Fruit fly (Drosophila melanogaster): Measurements from ENCODE around the gene IntS12.
A peak's percentile ranks its signal among the peaks of the same experiment; 100 is the strongest.

The IntS12 gene

DNA sequence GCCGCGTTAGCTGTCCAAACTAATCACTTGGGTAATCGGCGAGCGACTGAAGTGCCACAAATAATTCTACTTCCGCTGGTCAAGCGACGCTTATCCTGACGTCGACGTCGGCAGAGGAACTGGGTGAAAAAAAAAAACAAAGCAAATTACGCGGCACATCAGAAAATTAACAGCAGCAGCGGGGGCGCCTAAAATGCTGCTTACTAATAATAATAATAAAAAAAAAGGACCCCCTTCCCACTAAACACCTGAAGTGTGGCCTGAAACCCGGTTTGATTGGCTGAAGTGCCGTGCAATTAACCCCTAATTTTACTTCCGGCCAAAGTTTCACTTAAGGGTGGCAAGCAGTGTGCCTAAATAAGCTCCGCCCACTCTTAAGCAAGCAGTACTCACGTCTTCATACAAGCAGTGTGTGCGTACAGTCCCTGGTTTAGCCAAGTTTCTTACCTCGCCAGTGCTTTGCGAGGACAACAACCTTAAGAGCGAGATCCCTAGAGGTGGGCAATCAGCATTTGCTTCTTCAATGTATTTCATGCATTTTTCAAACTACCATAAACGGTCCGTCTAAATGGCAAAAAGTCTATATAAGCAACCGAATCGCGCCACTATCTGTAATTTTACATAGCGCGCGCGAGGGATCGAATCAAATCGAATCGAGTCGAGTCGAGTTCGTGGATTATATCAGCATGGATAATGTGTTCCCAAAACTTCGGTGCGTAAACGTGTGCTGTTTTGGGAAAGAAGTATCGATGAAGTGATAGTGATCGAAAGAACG lies 18.1 kb downstream of the IntS12 start, which contains the start of the genes ro and T48:
ro (minus strand) TSS at position 51 of the 775 bp plus-strand sequence.
T48 (plus strand) TSS at position 614 of the 775 bp plus-strand sequence.
- no peak for TF ChIP-seq noc (tag; optimal IDR thresholded peaks at IDR 0.05)

DNA sequence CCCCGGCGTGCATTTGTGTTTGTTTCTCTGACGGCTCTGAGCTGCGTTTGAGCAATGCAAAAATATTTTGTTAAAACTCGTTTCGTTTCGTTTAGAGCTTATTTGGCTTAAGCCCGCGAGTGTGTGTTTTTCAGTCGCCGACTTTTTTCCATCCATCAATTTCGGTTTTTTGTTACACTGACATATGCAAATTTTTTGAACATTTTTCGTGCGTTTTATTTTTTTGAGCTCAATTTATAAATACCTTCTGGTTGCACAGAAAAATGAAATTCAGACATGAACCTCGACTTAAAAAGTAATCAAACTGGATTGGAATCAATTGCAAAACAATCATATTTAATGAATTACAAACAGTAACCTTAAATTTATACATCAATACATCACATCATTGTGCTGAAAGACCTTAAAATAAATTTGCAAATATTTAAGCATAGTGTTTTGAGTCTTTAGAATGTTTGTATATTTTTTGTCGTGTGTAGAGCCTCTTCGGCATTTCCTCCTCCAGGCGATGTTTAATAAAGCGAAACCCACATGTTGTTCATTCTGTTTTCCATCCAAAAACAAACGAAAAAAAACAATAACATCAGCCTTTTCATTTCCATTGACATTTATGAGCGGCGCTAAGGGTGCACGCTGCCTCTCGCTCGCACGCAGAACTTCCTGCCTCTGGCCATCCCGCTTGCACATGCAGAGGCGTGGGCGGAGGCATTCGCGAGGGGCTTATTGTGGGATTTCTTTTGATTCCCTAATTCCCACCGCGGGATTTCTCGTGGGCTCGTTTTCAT lies 19.2 kb downstream of the IntS12 start:
- TF ChIP-seq noc (tag; optimal IDR thresholded peaks at IDR 0.05) = no peak

DNA sequence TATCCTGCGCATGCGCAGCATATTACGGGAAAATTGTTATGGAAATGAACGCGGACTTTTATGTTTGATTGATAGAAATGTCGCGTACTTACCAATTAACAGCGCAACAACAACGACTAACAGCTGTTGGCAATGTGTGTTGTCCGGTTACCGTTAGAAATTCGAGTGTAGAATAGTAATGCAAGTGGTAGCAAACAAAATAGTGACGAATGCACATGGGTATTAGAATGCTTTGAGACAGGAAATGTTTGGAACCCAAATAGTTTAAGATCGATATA lies 19.8 kb downstream of the IntS12 start:
- no peak for TF ChIP-seq noc (tag; optimal IDR thresholded peaks at IDR 0.05)

DNA sequence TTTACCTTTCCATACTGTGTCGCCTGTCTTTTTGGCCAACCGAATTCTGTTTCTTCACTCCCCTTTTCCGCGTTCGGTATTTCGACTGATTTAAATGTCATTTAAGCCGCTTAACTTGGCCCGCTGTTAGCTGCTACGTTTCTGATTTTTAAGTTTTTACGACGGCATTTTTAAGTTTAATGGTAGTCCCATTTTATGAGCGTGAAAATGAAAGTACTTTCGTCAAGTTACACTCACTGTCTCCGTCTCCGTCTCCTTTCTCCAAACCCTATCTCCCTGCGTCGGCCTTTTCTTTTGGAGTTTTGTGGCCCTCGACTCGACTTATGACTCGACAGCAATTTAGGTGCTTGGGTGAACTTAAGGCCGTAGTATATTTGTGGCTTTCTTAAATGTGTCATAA lies 22.0 kb downstream of the IntS12 start:
- no peak for TF ChIP-seq noc (tag; optimal IDR thresholded peaks at IDR 0.05)

DNA sequence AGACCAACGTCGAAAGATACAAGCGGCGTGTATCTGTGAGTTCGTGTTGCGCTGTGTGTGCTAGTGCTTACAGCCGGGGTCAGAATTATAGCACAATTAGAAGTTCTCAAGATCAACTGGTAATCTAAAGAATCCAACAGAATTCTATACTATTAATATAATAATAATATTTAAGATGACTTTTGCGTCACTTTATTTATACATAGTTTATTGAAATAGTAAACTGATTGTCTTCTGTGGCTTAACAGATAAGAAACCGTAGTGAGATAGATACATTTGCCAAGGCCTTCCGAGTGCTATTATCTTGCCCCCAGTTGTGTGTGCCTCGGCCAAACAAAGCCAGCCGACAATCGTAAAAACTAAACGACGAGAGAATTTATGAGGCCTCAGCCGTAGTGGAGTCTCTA lies 23.1 kb downstream of the IntS12 start:
- TF ChIP-seq noc (tag; optimal IDR thresholded peaks at IDR 0.05) = peak; percentile 65

DNA sequence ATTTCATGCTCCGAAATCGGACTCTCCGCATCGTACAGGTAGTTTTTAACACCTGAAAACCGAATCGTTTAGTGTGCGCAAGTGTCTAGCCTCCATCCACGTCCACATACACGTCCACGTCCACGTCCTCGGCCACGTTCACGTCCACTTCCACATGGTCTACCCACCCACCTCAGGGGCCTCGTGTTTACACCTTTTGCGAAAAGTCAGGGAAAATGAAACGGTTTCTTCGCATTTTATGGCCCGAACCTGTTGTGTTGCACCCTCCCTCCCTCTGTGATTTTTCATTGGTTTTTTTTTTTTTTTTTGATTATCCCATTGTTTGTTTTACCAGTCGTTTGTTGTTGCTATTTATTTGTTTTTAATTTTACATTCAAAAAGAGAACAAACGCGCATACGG lies 24.0 kb downstream of the IntS12 start:
- TF ChIP-seq noc (tag; optimal IDR thresholded peaks at IDR 0.05) = no peak

DNA sequence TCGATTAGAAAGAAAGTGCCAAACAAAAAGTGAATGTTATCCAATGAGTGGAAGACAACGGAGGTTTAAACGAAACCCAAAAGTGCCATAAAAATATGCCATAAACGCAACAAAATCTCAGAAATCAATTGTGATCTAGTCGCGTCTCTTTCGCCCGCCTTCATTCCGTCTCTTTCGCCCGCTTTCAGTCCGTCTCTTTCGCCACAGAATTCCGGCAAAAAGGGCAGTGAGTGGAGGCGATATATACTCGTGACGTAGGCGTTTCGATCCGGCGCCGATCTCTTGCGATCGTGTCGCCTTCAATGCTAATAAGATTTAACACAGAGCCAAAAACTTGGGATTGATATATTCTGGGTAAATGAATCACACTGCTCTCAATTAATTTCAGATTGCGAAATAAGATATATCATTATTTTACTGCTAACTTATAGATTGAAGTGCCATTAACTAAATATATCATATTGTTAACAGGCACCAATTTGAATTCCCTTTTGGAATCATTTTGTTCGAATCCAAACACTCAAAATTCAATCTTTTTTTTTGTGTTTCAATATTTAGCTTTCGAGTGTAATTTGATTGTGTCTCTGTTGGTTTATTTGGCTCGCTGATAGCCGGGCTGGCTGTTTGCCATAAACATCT lies 25.0 kb downstream of the IntS12 start:
- no peak for TF ChIP-seq noc (tag; optimal IDR thresholded peaks at IDR 0.05)

DNA sequence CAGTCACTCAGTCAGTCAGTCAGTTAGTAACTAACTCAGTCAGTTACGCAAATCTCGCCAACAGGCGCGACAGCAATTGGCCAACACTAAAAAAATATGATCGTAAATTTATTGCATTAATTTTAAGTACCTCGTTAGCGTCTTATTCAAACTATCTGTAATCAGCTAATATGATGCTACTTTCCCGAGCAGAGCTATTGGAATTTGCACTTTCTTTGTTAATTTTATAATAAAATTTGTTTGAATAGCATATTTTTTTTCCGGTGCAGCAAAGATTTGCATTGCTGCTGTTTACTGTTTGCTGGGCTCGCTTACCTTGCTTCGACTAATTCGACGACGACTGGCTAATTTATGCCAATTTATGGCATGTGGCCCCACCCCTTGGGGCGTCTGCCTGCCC lies 26.9 kb downstream of the IntS12 start:
- TF ChIP-seq noc (tag; optimal IDR thresholded peaks at IDR 0.05) = no peak

DNA sequence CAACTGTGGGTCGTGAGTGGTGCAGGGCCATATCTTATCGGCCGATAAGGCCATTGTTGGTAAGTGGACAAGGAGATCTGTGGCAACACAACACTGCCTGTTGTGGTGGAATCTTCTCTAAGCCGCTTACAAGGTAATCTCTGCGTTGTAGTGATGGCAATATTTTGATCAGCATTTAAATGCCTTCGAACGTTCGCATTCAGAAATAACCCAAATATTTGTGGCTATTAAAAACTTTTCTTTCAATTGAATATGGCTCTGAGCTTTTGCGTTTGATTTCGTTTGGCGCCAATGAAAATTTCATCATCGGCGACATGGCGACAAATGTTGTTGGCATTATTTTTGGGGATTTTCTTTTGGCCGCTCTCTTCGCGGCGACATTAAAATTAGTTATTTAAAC lies 27.3 kb downstream of the IntS12 start:
- TF ChIP-seq noc (tag; optimal IDR thresholded peaks at IDR 0.05) = no peak

DNA sequence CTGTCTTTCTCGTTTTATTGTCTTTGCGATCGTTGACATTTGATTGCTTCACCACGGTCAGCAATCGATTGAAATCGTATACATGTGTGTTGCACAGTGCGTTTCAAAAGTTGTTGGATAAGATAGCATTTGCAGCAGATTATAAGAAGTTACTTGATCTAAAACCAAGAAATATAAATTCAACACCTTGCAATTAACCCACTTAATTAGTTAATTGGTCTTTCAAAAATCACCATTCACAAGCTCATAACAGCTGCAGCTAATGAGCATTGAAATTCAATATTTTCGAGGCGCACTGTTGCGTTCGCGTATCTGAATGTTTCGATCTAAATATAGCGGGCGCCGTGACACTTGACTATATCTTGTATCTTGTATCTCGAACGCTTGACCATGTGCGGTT lies 29.6 kb downstream of the IntS12 start:
- TF ChIP-seq noc (tag; optimal IDR thresholded peaks at IDR 0.05) = no peak

DNA sequence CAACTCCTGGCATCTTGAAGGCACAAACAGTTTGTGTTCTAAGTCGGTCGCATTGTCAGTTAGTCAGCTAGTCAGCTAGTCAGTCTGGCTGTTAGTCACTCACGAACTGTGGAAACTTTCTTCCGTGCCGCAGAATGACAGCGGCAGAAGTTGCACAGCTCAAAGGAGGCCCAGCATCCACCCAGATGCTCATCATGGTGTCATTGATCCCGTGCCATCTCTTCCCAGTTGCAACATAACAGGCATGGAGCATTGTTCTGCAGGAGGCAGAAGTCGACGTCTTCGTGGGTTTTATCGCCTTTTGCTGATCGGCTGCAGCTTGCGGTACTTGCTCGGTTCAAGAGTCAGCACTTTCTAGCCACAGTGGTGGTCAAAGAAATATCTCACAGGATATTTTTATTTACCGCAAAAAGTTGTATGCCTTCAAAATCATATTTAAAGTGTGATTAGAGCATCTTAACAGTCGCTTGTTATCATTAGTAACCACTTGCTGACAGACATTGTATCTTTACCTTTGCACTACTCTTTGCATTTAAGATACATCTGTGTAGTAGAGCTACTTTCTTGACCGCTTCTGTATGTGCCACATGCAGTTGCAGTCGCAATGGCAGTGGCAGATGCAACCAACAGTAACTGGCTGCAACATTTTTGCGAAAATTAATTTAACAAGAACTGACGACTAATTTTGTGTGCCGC lies 30.6 kb downstream of the IntS12 start:
- no peak for TF ChIP-seq noc (tag; optimal IDR thresholded peaks at IDR 0.05)

DNA sequence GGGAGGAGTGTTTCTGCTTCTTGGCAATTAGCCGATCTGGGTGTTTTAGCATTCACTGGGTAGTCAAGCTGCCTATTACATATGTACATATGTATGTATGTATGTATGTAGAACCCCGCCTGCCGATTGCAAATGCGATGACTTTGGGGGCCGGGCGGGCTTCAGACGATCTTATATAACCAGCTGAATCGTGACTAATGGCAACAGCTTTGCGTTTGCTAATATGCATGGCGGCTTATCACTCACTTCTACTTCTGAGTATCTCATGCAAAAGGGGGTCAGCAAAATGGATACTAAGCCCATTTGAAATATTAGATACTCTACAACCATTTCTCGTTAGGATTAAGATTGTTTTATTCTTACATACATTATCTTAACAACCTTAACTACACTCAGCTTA lies 33.1 kb downstream of the IntS12 start:
- TF ChIP-seq noc (tag; optimal IDR thresholded peaks at IDR 0.05) = no peak

DNA sequence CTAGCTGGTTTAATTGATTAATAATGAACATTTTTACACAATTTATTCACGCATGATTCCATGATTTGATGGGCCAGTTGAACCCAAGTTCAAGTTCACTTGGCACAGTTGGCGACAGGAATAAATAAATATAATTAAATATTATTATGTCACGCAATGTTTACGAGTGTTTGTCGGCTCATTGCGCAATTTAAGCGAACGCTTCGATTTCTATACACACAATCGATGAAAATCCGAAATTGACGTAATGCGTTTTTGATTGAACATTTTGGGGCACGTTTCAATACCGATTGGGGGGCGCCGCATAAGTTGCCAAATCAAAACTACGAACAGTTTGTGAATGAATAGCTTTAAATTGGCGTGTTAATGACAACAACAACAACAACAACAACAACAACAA lies 34.1 kb downstream of the IntS12 start:
- no peak for TF ChIP-seq noc (tag; optimal IDR thresholded peaks at IDR 0.05)

DNA sequence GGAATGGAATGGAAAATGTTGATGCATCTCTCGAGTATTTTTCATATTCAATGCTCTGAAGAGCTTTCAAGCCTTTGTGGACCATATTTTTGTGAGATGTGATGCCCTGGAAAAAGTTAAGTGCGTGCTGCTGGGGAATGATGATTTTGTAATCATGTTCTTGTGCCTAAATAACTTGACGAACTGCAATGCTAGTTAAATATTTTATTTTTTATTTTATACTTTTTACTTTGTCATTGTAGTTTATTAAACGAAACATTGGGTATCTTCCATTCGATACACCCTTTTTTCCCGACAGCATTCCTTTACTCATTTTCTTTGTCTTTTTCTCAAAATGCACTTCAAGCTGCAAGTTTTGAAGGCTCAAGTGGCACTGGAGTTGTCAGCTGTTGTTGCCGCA lies 36.8 kb downstream of the IntS12 start:
- TF ChIP-seq noc (tag; optimal IDR thresholded peaks at IDR 0.05) = no peak

DNA sequence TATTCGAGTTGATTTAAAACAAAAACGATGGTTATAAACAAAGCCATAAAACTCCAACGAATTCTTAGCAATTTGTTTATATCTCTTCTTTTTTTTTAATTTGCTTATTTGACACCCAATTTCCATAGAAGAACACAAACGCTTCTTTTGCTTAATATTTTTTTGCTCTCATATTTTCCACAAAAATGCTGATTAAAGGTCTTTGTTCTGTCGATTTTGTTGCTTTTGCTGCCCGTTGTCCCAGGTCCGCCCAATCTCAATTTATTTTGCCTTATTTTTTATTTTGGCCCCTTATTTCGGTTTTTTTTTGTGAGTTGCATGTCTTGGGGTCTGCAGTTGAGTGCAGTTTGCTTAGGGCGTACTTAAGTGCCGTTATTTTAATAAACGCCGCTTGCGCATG lies 42.9 kb downstream of the IntS12 start:
- no peak for TF ChIP-seq noc (tag; optimal IDR thresholded peaks at IDR 0.05)

Measured in whole organism, larva.